Worm (Caenorhabditis elegans) whole organism, L4 larva: ENCODE measurements around the gene exc-5.
A peak's percentile ranks its signal among the peaks of the same experiment; 100 is the strongest.
"Not testable (repeated sequence)": the region's sequence is repeated elsewhere in the genome, so short reads cannot be mapped to it uniquely, and the experiment has no call there.

Experiments used
- D1046.2 ChIP-seq: fragments of 200-800 bp; sonication (Bioruptor generic); IDR thresholded peaks from 2 replicates; pipeline ENCODE4 v1.3.6; 2022; ENCODE audit warnings: missing genetic modification characterization, missing compliant biosample characterization
- R02D3.7 ChIP-seq: fragments of 150-350 bp; sonication (generic microtip); optimal IDR thresholded peaks from 3 replicates; lab custom pipeline; 2014; ENCODE audit warnings: missing biosample characterization, missing genetic modification characterization
- T26A8.4 ChIP-seq: fragments of 200-800 bp; sonication (Bioruptor generic); IDR thresholded peaks from 2 replicates; pipeline ENCODE4 v1.3.6; 2022; ENCODE audit warnings: missing genetic modification characterization, missing compliant biosample characterization
- Y105C5A.15 ChIP-seq: fragments of 200-800 bp; sonication (Bioruptor generic); IDR thresholded peaks from 2 replicates; pipeline ENCODE4 v1.3.6; 2022; ENCODE audit warnings: missing genetic modification characterization, missing compliant biosample characterization
- Y5F2A.4 ChIP-seq: fragments of 200-800 bp; sonication (Bioruptor generic); optimal IDR thresholded peaks from 2 replicates; lab custom pipeline; 2018; ENCODE audit warnings: mild to moderate bottlenecking, missing genetic modification characterization, missing compliant biosample characterization
- ZK546.5 ChIP-seq, 2 experiments: sonication (generic microtip); optimal IDR thresholded peaks; 2 replicates each; lab custom pipeline; 2017; ENCODE audit warnings: missing biosample characterization in 2 of 2, missing genetic modification characterization in 2 of 2
- aha-1 ChIP-seq: fragments of 150-350 bp; peaks from one replicate; lab custom pipeline; 2014; ENCODE audit warnings: missing biosample characterization, missing genetic modification characterization
- arid-1 ChIP-seq: fragments of 200-800 bp; sonication (Bioruptor generic); conservative IDR thresholded peaks from 2 replicates; pipeline ENCODE4 v1.3.6; 2022; ENCODE audit warnings: missing genetic modification reagents, missing genetic modification characterization, missing compliant biosample characterization
- ceh-28 ChIP-seq: fragments of 150-350 bp; optimal IDR thresholded peaks from 2 replicates; lab custom pipeline; 2014; ENCODE audit warnings: missing biosample characterization, missing genetic modification reagents, missing genetic modification characterization
- ceh-82 ChIP-seq: sonication (generic microtip); optimal IDR thresholded peaks from 2 replicates; lab custom pipeline; 2017; ENCODE audit warnings: missing biosample characterization, missing genetic modification characterization
- ctbp-1 ChIP-seq: fragments of 200-800 bp; sonication (Bioruptor generic); IDR thresholded peaks from 2 replicates; pipeline ENCODE4 v1.3.6; 2022; ENCODE audit warnings: missing genetic modification reagents, missing genetic modification characterization, missing compliant biosample characterization
- daf-16 ChIP-seq, 3 experiments: sonication (generic microtip); optimal IDR thresholded peaks; 2 replicates each; lab custom pipeline; 2016 to 2017; ENCODE audit warnings: missing genetic modification characterization in 3 of 3, missing genetic modification reagents in 3 of 3, mild to moderate bottlenecking in 2 of 3, missing compliant biosample characterization in 2 of 3, missing biosample characterization in 1 of 3, moderate library complexity in 1 of 3
- daf-8 ChIP-seq: fragments of 200-800 bp; sonication (Bioruptor generic); IDR thresholded peaks from 2 replicates; pipeline ENCODE4 v1.3.6; 2022; ENCODE audit warnings: missing genetic modification characterization, missing compliant biosample characterization
- dpl-1 ChIP-seq: fragments of 150-350 bp; optimal IDR thresholded peaks from 2 replicates; lab custom pipeline; 2014; ENCODE audit warnings: missing biosample characterization, missing genetic modification reagents, missing genetic modification characterization
- duxl-1 ChIP-seq: sonication (generic microtip); optimal IDR thresholded peaks from 2 replicates; lab custom pipeline; 2016; ENCODE audit warnings: mild to moderate bottlenecking, missing genetic modification characterization, moderate library complexity, missing compliant biosample characterization; ENCODE audit not compliant: poor library complexity
- dve-1 ChIP-seq: sonication (generic microtip); optimal IDR thresholded peaks from 2 replicates; lab custom pipeline; 2017; ENCODE audit warnings: antibody characterized with exemption, mild to moderate bottlenecking, missing genetic modification characterization, missing compliant biosample characterization; ENCODE audit not compliant: insufficient read depth
- fkh-10 ChIP-seq: fragments of 150-350 bp; optimal IDR thresholded peaks from 2 replicates; lab custom pipeline; 2014; ENCODE audit warnings: missing biosample characterization, missing genetic modification reagents, missing genetic modification characterization
- fos-1 ChIP-seq: fragments of 150-350 bp; optimal IDR thresholded peaks from 2 replicates; lab custom pipeline; 2014; ENCODE audit warnings: missing biosample characterization, missing genetic modification characterization
- gei-8 ChIP-seq: fragments of 200-800 bp; sonication (Bioruptor generic); optimal IDR thresholded peaks from 2 replicates; lab custom pipeline; 2018; ENCODE audit warnings: mild to moderate bottlenecking, missing genetic modification characterization, missing compliant biosample characterization
- lim-7 ChIP-seq: fragments of 200-800 bp; sonication (Bioruptor generic); IDR thresholded peaks from 2 replicates; pipeline ENCODE4 v1.3.6; 2022; ENCODE audit warnings: missing genetic modification characterization, missing compliant biosample characterization
- lin-13 ChIP-seq: fragments of 150-350 bp; optimal IDR thresholded peaks from 2 replicates; lab custom pipeline; 2014; ENCODE audit warnings: missing biosample characterization, missing genetic modification reagents, missing genetic modification characterization
- lin-29 ChIP-seq: fragments of 200-800 bp; sonication (Bioruptor generic); IDR thresholded peaks from 2 replicates; pipeline ENCODE4 v1.3.6; 2022; ENCODE audit warnings: missing genetic modification reagents, missing genetic modification characterization, missing compliant biosample characterization
- mep-1 ChIP-seq: fragments of 150-350 bp; sonication (generic microtip); optimal IDR thresholded peaks from 3 replicates; lab custom pipeline; 2014; ENCODE audit warnings: missing biosample characterization, missing genetic modification characterization
- mes-2 ChIP-seq: sonication (generic microtip); optimal IDR thresholded peaks from 2 replicates; lab custom pipeline; 2016; ENCODE audit warnings: missing genotype, mild to moderate bottlenecking, missing genetic modification characterization, missing compliant biosample characterization; ENCODE audit not compliant: poor library complexity, severe bottlenecking
- nhr-102 ChIP-seq: sonication (generic microtip); optimal IDR thresholded peaks from 2 replicates; lab custom pipeline; 2016; ENCODE audit warnings: mild to moderate bottlenecking, missing genetic modification characterization, moderate library complexity, missing compliant biosample characterization
- nhr-111 ChIP-seq: fragments of 200-800 bp; sonication (Bioruptor generic); optimal IDR thresholded peaks from 2 replicates; lab custom pipeline; 2018; ENCODE audit warnings: mild to moderate bottlenecking, missing genetic modification characterization, missing compliant biosample characterization
- nhr-237 ChIP-seq: sonication (generic microtip); optimal IDR thresholded peaks from 2 replicates; lab custom pipeline; 2017; ENCODE audit warnings: missing biosample characterization, missing genetic modification characterization
- nhr-41 ChIP-seq: fragments of 200-800 bp; sonication (Bioruptor generic); IDR thresholded peaks from 2 replicates; pipeline ENCODE4 v1.3.6; 2022; ENCODE audit warnings: missing genetic modification reagents, missing genetic modification characterization, missing compliant biosample characterization
- nhr-42 ChIP-seq: fragments of 200-800 bp; sonication (Bioruptor generic); IDR thresholded peaks from 2 replicates; pipeline ENCODE4 v1.3.6; 2022; ENCODE audit warnings: missing genetic modification characterization, missing compliant biosample characterization
- nhr-76 ChIP-seq: fragments of 150-350 bp; optimal IDR thresholded peaks from 2 replicates; lab custom pipeline; 2014; ENCODE audit warnings: missing biosample characterization, missing genetic modification characterization
- php-3 ChIP-seq: fragments of 200-800 bp; sonication (Bioruptor generic); IDR thresholded peaks from 2 replicates; pipeline ENCODE4 v1.3.6; 2022; ENCODE audit warnings: missing genetic modification reagents, missing genetic modification characterization, missing compliant biosample characterization
- pqm-1 ChIP-seq: sonication (generic microtip); optimal IDR thresholded peaks from 2 replicates; lab custom pipeline; 2017; ENCODE audit warnings: missing biosample characterization, missing genetic modification characterization
- snpc-1.2 ChIP-seq: fragments of 200-800 bp; sonication (Bioruptor generic); IDR thresholded peaks from 2 replicates; pipeline ENCODE4 v1.3.6; 2022; ENCODE audit warnings: missing genetic modification reagents, missing genetic modification characterization, missing compliant biosample characterization
- unc-130 ChIP-seq: sonication (generic microtip); optimal IDR thresholded peaks from 2 replicates; lab custom pipeline; 2016; ENCODE audit warnings: missing genetic modification reagents, missing genetic modification characterization, missing compliant biosample characterization
- unc-39 ChIP-seq: sonication (generic microtip); optimal IDR thresholded peaks from 2 replicates; lab custom pipeline; 2017; ENCODE audit warnings: missing biosample characterization, missing genetic modification characterization
- unc-62 ChIP-seq, 3 experiments: fragments of 150-350 bp in 1 of 3; sonication (generic microtip); optimal IDR thresholded peaks in 2 of 3; peaks in 1 of 3; 1 replicate in 1 of 3; 2 replicates in 2 of 3; lab custom pipeline; 2014 to 2017; ENCODE audit warnings: missing biosample characterization in 3 of 3, missing genetic modification characterization in 3 of 3, missing genetic modification reagents in 3 of 3, missing genotype in 1 of 3
- zfp-2 ChIP-seq: sonication (generic microtip); optimal IDR thresholded peaks from 2 replicates; lab custom pipeline; 2016; ENCODE audit warnings: mild to moderate bottlenecking, missing genetic modification characterization, missing compliant biosample characterization
- zip-2 ChIP-seq: fragments of 150-350 bp; optimal IDR thresholded peaks from 2 replicates; lab custom pipeline; 2014; ENCODE audit warnings: missing biosample characterization, missing genetic modification characterization
- ztf-7 ChIP-seq: fragments of 150-350 bp; optimal IDR thresholded peaks from 2 replicates; lab custom pipeline; 2014; ENCODE audit warnings: missing biosample characterization, missing genetic modification characterization

exc-5 gene

DNA sequence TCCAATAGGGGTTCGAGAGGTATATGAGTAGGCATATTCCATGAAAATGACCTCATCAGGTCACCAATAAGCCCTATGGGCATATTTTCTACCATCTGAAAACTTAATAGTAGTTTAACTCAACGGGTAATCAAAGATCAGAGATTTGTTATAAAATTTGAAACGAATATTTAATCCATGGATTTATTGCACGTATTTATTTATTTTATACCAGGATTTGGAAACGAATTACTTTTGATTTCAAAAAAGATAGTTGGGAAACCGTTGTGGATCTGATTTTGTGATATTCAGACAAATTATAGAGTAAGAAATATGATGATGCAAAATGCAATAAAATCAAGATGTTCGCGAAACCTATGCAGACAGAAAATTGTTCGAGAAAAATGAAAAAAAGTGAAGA lies 20.7 kb downstream of the exc-5 start, which contains the start of gene C33D9.3:
C33D9.3 (minus strand) TSS at position 101 of the 400 bp plus-strand sequence.
- peak in 1 of 2 experiments; percentile 15 for TF ChIP-seq unc-62 (GFP tag; optimal IDR thresholded peaks at IDR 0.05 in 1 of 2; lab: Kevin White, UChicago)
- TF ChIP-seq unc-62 (tag; optimal IDR thresholded peaks at IDR 0.05; lab: Kevin White, UChicago) = no peak
- TF ChIP-seq snpc-1.2 (GFP tag; lab: Robert Waterston, UW) = no peak

DNA sequence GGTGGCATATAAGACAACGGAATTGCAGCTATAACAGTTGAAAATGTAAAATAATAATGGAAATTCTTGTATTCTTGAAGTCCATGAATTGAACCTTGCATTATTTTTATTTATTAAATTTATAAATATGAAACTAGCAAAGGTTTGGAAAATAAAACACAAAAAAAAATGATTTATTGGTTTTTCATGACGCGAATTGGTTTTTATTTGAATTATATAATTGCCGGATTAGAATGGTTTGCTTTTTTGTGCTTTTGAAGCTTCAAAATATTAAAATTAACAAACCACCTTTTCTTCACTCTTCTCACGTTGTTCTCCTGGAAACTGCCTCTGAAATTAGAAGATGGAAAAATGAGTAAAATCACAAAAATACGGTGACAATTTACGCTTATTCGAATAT lies 23.3 kb downstream of the exc-5 start, which contains the start of gene sru-35:
sru-35 (minus strand) TSS at position 101 of the 400 bp plus-strand sequence.
- TF ChIP-seq Y5F2A.4 (GFP tag; lab: Kevin White, UChicago) (no peak), zfp-2 (tag; lab: Kevin White, UChicago) (no peak), lim-7 (GFP tag; lab: Robert Waterston, UW) (no peak), D1046.2 (GFP tag; lab: Robert Waterston, UW) (no peak), Y105C5A.15 (no peak), fkh-10 (GFP tag; lab: Kevin White, UChicago) (no peak), unc-39 (tag; lab: Kevin White, UChicago) (no peak), dve-1 (tag; lab: Kevin White, UChicago) (no peak), aha-1 (tag; lab: Kevin White, UChicago) (no peak), nhr-102 (tag; lab: Kevin White, UChicago) (no peak), snpc-1.2 (GFP tag; lab: Robert Waterston, UW) (no peak), unc-62 (GFP tag; optimal IDR thresholded peaks at IDR 0.05 in 1 of 2; lab: Kevin White, UChicago) (no peak), unc-62 (tag; optimal IDR thresholded peaks at IDR 0.05; lab: Kevin White, UChicago) (no peak)

DNA sequence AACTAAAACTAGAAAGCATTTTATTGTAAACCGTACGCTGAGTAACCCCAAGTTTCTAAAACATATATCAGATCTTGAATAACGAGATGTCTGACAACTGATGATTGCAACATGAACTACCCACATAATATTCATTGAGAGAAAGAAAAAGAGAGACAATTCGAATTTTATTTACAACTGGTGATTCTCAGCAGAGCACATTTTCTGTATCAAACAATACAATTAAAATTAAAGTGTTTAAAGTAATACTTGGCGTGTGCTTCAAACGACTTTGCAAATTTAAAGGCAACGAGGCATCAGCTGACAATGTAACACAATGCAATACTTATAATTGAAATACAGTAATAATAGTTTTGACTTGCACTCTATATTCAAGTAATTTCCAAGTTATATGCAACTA lies 25.4 kb downstream of the exc-5 start, which contains the start of gene C33D9.10:
C33D9.10 (minus strand) TSS at position 101 of the 400 bp plus-strand sequence.
- not testable (repeated sequence) for TF ChIP-seq aha-1 (tag; lab: Kevin White, UChicago); ZK546.5 (tag; optimal IDR thresholded peaks at IDR 0.05; lab: Kevin White, UChicago); nhr-41 (GFP tag; lab: Robert Waterston, UW)

DNA sequence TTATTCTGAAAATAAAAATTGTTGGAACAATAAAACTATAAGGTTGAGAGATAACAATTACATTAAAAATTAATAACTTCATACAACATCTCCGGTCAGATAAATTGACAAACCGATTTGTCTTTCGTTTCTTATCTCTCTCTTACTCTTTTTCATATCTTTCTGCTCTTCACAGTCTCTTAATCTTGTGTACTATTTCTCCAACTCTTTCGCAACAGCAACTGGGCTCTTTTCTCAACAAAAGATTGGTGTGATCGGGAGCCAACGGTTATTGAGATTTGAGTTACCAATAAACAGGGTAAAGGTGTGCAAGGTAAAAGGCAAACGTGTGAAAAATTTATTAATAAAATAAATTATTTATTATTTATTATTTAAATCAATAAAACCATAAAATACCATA lies 26.8 kb downstream of the exc-5 start, which contains the start of gene C33D9.8:
C33D9.8 (minus strand) TSS at position 99 of the 400 bp plus-strand sequence.
- TF ChIP-seq ceh-82 (tag; lab: Kevin White, UChicago) = no peak
- TF ChIP-seq D1046.2 (GFP tag; lab: Robert Waterston, UW) = no peak
- no peak for TF ChIP-seq daf-16 (GFP tag; optimal IDR thresholded peaks at IDR 0.05; lab: Kevin White, UChicago)
- TF ChIP-seq daf-16 (tag; optimal IDR thresholded peaks at IDR 0.05; lab: Kevin White, UChicago) = peak; percentile 24
- no peak for TF ChIP-seq mes-2 (tag; lab: Kevin White, UChicago)
- no peak for TF ChIP-seq arid-1 (GFP tag; lab: Robert Waterston, UW)

DNA sequence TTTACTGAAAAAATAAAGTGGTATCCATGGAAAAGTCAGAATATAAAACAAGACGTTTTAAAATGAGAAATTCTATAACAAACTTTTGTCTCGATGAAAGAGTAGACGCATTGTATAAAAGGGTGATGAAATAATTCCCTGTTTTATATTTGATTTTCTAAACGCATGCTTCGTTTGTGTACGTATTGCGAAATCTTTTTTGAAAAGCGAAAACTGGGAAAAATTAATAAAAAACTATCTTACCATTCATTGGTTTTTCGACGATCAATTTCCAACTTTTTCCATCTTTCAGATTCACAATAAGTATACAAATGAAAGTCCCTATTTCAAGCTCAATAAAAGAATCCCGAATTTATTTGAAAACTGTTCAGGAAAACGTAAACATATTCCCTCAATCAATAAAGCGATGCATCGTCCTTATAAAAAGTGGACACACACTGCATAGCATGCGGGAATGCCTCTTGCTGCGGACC lies 28.6 kb downstream of the exc-5 start, which contains the start of gene C33D9.13:
C33D9.13 (minus strand) TSS at position 423 of the 473 bp plus-strand sequence.
- no peak for TF ChIP-seq mep-1 (tag; lab: Kevin White, UChicago)

DNA sequence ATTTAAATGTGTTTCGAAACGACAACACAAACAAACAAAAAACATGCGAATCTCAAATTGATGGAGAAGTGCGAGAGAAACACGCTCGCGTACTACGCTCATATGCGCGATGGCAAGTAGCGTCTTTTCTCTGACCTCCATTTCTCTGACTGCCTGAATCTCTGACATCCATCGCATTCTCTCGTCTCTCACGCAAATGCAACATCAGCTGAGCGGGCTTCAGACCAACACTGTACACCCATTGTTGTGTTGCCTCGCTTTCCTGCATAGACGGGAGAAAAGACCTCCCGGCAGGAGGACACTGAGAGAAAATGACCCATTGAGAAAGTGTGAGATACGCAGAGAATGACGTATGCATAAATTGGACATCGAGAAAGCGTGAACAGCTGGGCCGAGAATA lies 31.3 kb downstream of the exc-5 start:
- TF ChIP-seq pqm-1 (peak; percentile 42), zip-2 (no peak), ztf-7 (tag; lab: Kevin White, UChicago) (no peak), dpl-1 (GFP tag; lab: Kevin White, UChicago) (peak; percentile 37), unc-130 (GFP tag; lab: Kevin White, UChicago) (no peak), lin-29 (GFP tag; lab: Robert Waterston, UW) (no peak), lin-13 (GFP tag; lab: Kevin White, UChicago) (no peak), nhr-111 (GFP tag; lab: Kevin White, UChicago) (no peak), daf-8 (GFP tag; lab: Robert Waterston, UW) (no peak), ceh-82 (tag; lab: Kevin White, UChicago) (no peak), nhr-76 (tag; lab: Kevin White, UChicago) (no peak), T26A8.4 (GFP tag; lab: Robert Waterston, UW) (no peak), ctbp-1 (GFP tag; lab: Robert Waterston, UW) (no peak), php-3 (GFP tag; lab: Robert Waterston, UW) (no peak), R02D3.7 (no peak), ceh-28 (tag; lab: Kevin White, UChicago) (no peak), nhr-237 (tag; lab: Kevin White, UChicago) (no peak), nhr-42 (no peak), duxl-1 (tag; lab: Kevin White, UChicago) (no peak), fos-1 (tag; lab: Kevin White, UChicago) (no peak), gei-8 (GFP tag; lab: Kevin White, UChicago) (no peak), arid-1 (GFP tag; lab: Robert Waterston, UW) (no peak), mep-1 (tag; lab: Kevin White, UChicago) (peak; percentile 75), Y105C5A.15 (no peak)
